Fruit fly (Drosophila melanogaster): ENCODE data around the gene CG46339.

Gene CG46339

DNA sequence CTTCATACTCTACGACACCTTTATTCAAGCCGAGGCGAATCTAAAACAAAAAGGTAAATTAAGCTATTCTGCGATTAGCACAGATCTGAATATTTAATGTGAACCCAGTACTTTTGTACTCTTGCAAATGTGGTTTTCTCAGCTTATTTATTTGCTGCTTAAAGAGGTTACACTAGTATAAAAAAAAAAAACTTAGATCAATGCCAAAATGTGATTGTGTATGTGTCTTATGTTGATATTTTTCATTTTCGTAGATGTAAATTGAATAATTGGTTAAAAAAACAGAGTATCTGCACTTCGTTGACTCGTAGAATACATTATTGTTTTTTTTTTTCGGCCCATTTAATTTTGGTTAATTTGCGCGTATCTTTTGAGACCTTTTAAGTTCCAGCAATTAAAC lies 54.2 kb downstream of the CG46339 start (continued):
- no peak for TF ChIP-seq HLH3B (GFP tag; IDR thresholded peaks at IDR 0.05)
- TF ChIP-seq CG2120 (GFP tag; optimal IDR thresholded peaks at IDR 0.05), result peak; percentile 12
- no peak for TF ChIP-seq Trl (optimal IDR thresholded peaks at IDR 0.05)
- TF ChIP-seq Trl (GFP tag; optimal IDR thresholded peaks at IDR 0.05), result no peak
- TF ChIP-seq CG11695 (GFP tag; IDR thresholded peaks at IDR 0.05), result 0 out of 3 replicates have a peak, but pooled peaks have one; percentile 38

DNA sequence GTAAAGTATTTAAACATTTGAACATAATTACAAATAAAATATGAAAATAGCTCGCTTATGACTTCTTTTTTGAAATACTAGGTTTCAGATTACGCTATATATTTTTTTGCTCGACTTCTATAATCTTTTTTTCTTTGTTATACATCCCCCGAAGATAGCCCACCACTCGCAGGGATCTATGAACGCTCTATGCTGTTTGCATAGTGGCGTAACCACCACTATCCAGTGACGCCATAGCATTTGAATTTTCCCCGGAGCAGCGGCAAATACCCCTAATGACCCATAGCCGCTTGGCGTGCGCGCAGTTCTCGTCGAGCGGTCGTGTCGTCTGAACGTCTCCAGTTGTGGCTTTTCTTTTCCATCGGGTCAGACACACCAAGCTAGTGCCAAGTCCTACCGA lies 62.7 kb downstream of the CG46339 start, which contains the start of the genes CG14253 and CG46313:
TSS of gene CG14253 (plus strand) at position 301 of the 400 bp plus-strand sequence.
TSS of gene CG46313 (plus strand) at position 301 of the 400 bp plus-strand sequence.
- TF ChIP-seq CG18599 (GFP tag; optimal IDR thresholded peaks at IDR 0.05) (peak; percentile 3), crc (GFP tag; optimal IDR thresholded peaks at IDR 0.05) (peak; percentile 6), Rx (GFP tag; IDR thresholded peaks at IDR 0.05) (no peak), Meics (GFP tag; optimal IDR thresholded peaks at IDR 0.05) (peak; percentile 5), Adf1 (GFP tag; IDR thresholded peaks at IDR 0.05) (peak; percentile 11; the same call in 1 of the 2 replicates), lov (optimal IDR thresholded peaks at IDR 0.05) (no peak), lov (GFP tag; IDR thresholded peaks at IDR 0.05) (no peak), pita (GFP tag; optimal IDR thresholded peaks at IDR 0.05) (no peak), wek (GFP tag; optimal IDR thresholded peaks at IDR 0.05) (peak; percentile 36), Med (GFP tag) (peak; percentile 30), ttk (GFP tag; IDR thresholded peaks at IDR 0.05) (no peak), bab2 (GFP tag; optimal IDR thresholded peaks at IDR 0.05) (no peak), row (GFP tag; IDR thresholded peaks at IDR 0.05) (peak; percentile 26; the same call in 1 of the 3 replicates), lab (GFP tag; optimal IDR thresholded peaks at IDR 0.05) (peak; percentile 29), CG10147 (GFP tag; optimal IDR thresholded peaks at IDR 0.05) (no peak), dysf (GFP tag; IDR thresholded peaks at IDR 0.05) (0 out of 3 replicates have a peak, but pooled peaks have one; percentile 5), Pdp1 (GFP tag; optimal IDR thresholded peaks at IDR 0.05) (peak in 1 of 2 experiments; percentile 53), CG4360 (GFP tag; IDR thresholded peaks at IDR 0.05) (no peak)

DNA sequence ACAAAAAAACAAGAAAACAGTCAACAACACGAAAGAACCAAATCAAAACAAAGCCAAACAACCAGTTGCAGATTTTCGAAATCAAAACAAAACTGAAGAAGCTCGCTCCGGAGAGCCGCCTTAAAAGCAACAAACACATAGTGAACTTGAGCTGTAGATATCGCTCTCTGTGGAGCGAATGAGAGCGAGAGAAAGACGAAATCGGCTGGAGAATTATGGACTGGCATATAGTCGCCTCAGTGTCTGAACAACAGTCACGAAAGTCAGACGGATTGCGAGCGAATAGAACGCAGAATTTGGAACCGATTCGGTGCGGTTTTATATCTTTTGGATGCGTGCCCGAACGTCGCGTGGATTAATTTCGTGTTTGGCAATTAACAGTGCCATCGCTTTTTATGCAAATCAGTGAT lies 64.7 kb downstream of the CG46339 start:
- TF ChIP-seq ftz-f1 (GFP tag; optimal IDR thresholded peaks at IDR 0.05), result peak; percentile 83
- peak; percentile 47 for TF ChIP-seq CG7987 (GFP tag; optimal IDR thresholded peaks at IDR 0.05)
- peak; percentile 48; the same call in 1 of the 2 replicates for TF ChIP-seq amos (GFP tag; IDR thresholded peaks at IDR 0.05; ENCODE audit: partially characterized antibody)
- TF ChIP-seq CG3281 (GFP tag; optimal IDR thresholded peaks at IDR 0.05), result peak; percentile 48
- TF ChIP-seq dmrt99B (tag; optimal IDR thresholded peaks at IDR 0.05), result no peak
- no peak for TF ChIP-seq fu2 (GFP tag; optimal IDR thresholded peaks at IDR 0.05)
- TF ChIP-seq CG13894 (tag; optimal IDR thresholded peaks at IDR 0.05), result peak; percentile 60
- TF ChIP-seq Taf1 (GFP tag; IDR thresholded peaks at IDR 0.05), result 0 out of 2 replicates have a peak, but pooled peaks have one; percentile 17
- peak; percentile 23; the same call in 1 of the 3 replicates for TF ChIP-seq otp (GFP tag; IDR thresholded peaks at IDR 0.05)
- TF ChIP-seq Eip74EF (GFP tag; optimal IDR thresholded peaks at IDR 0.05), result peak in 1 of 2 experiments; percentile 33
- peak; percentile 20 for TF ChIP-seq pros (GFP tag; optimal IDR thresholded peaks at IDR 0.05)
- TF ChIP-seq CG2129 (GFP tag; IDR thresholded peaks at IDR 0.05; ENCODE audit: partially characterized antibody), result no peak
- TF ChIP-seq MTF-1 (GFP tag; optimal IDR thresholded peaks at IDR 0.05; ENCODE audit: borderline replicate concordance), result peak; percentile 16
- peak; percentile 37 for TF ChIP-seq Fer1 (GFP tag; optimal IDR thresholded peaks at IDR 0.05)
- TF ChIP-seq Xbp1 (GFP tag; optimal IDR thresholded peaks at IDR 0.05), result no peak
- peak; percentile 26; the same call in 1 of the 3 replicates for TF ChIP-seq row (GFP tag; IDR thresholded peaks at IDR 0.05)
- TF ChIP-seq CG12236 (GFP tag; optimal IDR thresholded peaks at IDR 0.05), result no peak
- TF ChIP-seq CG2202 (tag; optimal IDR thresholded peaks at IDR 0.05), result no peak
- TF ChIP-seq CG32532 (GFP tag; IDR thresholded peaks at IDR 0.05), result peak; percentile 26; the same call in 1 of the 2 replicates
- TF ChIP-seq chm (GFP tag; IDR thresholded peaks at IDR 0.05), result peak; percentile 57; the same call in 1 of the 2 replicates
- TF ChIP-seq B-H2 (GFP tag; optimal IDR thresholded peaks at IDR 0.05), result peak; percentile 30
- peak; percentile 48 for TF ChIP-seq Atf6 (GFP tag; IDR thresholded peaks at IDR 0.05)
- no peak for TF ChIP-seq ems (GFP tag; optimal IDR thresholded peaks at IDR 0.05)
- peak; percentile 32; the same call in 1 of the 2 replicates for TF ChIP-seq sob (GFP tag; IDR thresholded peaks at IDR 0.05)
- no peak for TF ChIP-seq CG18011 (GFP tag; optimal IDR thresholded peaks at IDR 0.05)
- peak; percentile 90 for TF ChIP-seq CG10431 (GFP tag; optimal IDR thresholded peaks at IDR 0.05)
